Fruit fly (Drosophila melanogaster) whole organism, embryonic: ENCODE data around the gene Ptp69D.

ENCODE experiments used
- Abd-B ChIP-seq: fragments of 200-800 bp; sonication (Bioruptor generic); optimal IDR thresholded peaks from 2 replicates; lab custom pipeline; 2018; ENCODE audit warnings: missing biosample characterization, mild to moderate bottlenecking, missing genetic modification characterization, moderate library complexity
- B-H1 ChIP-seq: fragments of 200-800 bp; sonication (Bioruptor generic); IDR thresholded peaks from 3 replicates; pipeline ENCODE4 v1.3.6; 2022; ENCODE audit warnings: missing biosample characterization, missing genetic modification characterization
- Bgb ChIP-seq: fragments of 200-800 bp; sonication (Bioruptor generic); IDR thresholded peaks from 2 replicates; pipeline ENCODE4 v1.3.6; 2022; ENCODE audit warnings: missing biosample characterization, missing genetic modification characterization; ENCODE audit not compliant: partially characterized antibody
- CG1024 ChIP-seq: fragments of 200-800 bp; sonication (Bioruptor generic); IDR thresholded peaks from 2 replicates; pipeline ENCODE4 v1.3.6; 2022; ENCODE audit warnings: missing biosample characterization, missing genetic modification characterization
- CG10267 ChIP-seq: fragments of 200-800 bp; sonication (Bioruptor generic); optimal IDR thresholded peaks from 2 replicates; lab custom pipeline; 2018; ENCODE audit warnings: missing biosample characterization, mild to moderate bottlenecking, missing genetic modification characterization, moderate library complexity
- CG10654 ChIP-seq: fragments of 200-800 bp; sonication (Bioruptor generic); optimal IDR thresholded peaks from 2 replicates; lab custom pipeline; 2016; ENCODE audit warnings: missing biosample characterization, missing genetic modification characterization
- CG10979 ChIP-seq: fragments of 200-800 bp; sonication (Bioruptor generic); optimal IDR thresholded peaks from 2 replicates; lab custom pipeline; 2018; ENCODE audit warnings: missing biosample characterization, mild to moderate bottlenecking, missing genetic modification characterization, moderate library complexity
- CG11247 ChIP-seq: fragments of 200-800 bp; sonication (Bioruptor generic); IDR thresholded peaks from 2 replicates; pipeline ENCODE4 v1.3.6; 2022; ENCODE audit warnings: missing biosample characterization, missing genetic modification characterization
- CG1233 ChIP-seq: fragments of 200-800 bp; sonication (Bioruptor generic); optimal IDR thresholded peaks from 4 replicates; lab custom pipeline; 2018; ENCODE audit warnings: missing biosample characterization, mild to moderate bottlenecking, missing genetic modification characterization
- CG13296 ChIP-seq: fragments of 200-800 bp; sonication (Bioruptor generic); optimal IDR thresholded peaks from 3 replicates; lab custom pipeline; 2018; ENCODE audit warnings: missing biosample characterization, mild to moderate bottlenecking, missing genetic modification characterization
- CG13624 ChIP-seq: fragments of 200-800 bp; sonication (Bioruptor generic); optimal IDR thresholded peaks from 2 replicates; lab custom pipeline; 2016; ENCODE audit warnings: missing biosample characterization, missing genetic modification characterization
- CG14860 ChIP-seq: fragments of 200-800 bp; sonication (Bioruptor generic); IDR thresholded peaks from 3 replicates; pipeline ENCODE4 v1.3.6; 2022; ENCODE audit warnings: missing biosample characterization, missing genetic modification characterization; ENCODE audit not compliant: partially characterized antibody
- CG17359 ChIP-seq: fragments of 200-800 bp; sonication (Bioruptor generic); optimal IDR thresholded peaks from 3 replicates; lab custom pipeline; 2018; ENCODE audit warnings: missing biosample characterization, mild to moderate bottlenecking, missing genetic modification characterization, moderate library complexity
- CG18599 ChIP-seq: fragments of 200-800 bp; sonication (Bioruptor generic); optimal IDR thresholded peaks from 3 replicates; lab custom pipeline; 2017; ENCODE audit warnings: missing biosample characterization, missing genetic modification characterization, mild to moderate bottlenecking, moderate library complexity, missing genetic modification reagents
- CG2129 ChIP-seq: fragments of 200-800 bp; sonication (Bioruptor generic); IDR thresholded peaks from 2 replicates; pipeline ENCODE4 v1.3.6; 2022; ENCODE audit warnings: missing biosample characterization, missing genetic modification characterization; ENCODE audit not compliant: partially characterized antibody
- CG2202 ChIP-seq: fragments of 200-800 bp; sonication (Bioruptor generic); optimal IDR thresholded peaks from 2 replicates; lab custom pipeline; 2018; ENCODE audit warnings: missing biosample characterization, mild to moderate bottlenecking, missing genetic modification characterization
- CG31388 ChIP-seq: fragments of 200-800 bp; sonication (Bioruptor generic); optimal IDR thresholded peaks from 2 replicates; lab custom pipeline; 2016; ENCODE audit warnings: missing biosample characterization, missing genetic modification characterization
- CG33557 ChIP-seq: fragments of 200-800 bp; sonication (Bioruptor generic); optimal IDR thresholded peaks from 2 replicates; lab custom pipeline; 2019; ENCODE audit warnings: missing biosample characterization, mild to moderate bottlenecking, missing genetic modification characterization, moderate library complexity
- CG34224 ChIP-seq: fragments of 200-800 bp; sonication (Bioruptor generic); IDR thresholded peaks from 3 replicates; pipeline ENCODE4 v1.3.6; 2022; ENCODE audit warnings: missing biosample characterization, missing genetic modification characterization; ENCODE audit not compliant: partially characterized antibody
- CG3995 ChIP-seq: fragments of 200-800 bp; sonication (Bioruptor generic); optimal IDR thresholded peaks from 3 replicates; lab custom pipeline; 2016; ENCODE audit warnings: missing biosample characterization, missing genetic modification characterization
- CG42726 ChIP-seq: fragments of 200-800 bp; sonication (Bioruptor generic); IDR thresholded peaks from 2 replicates; pipeline ENCODE4 v1.3.6; 2022; ENCODE audit warnings: missing biosample characterization, missing genetic modification characterization; ENCODE audit not compliant: partially characterized antibody
- CG4707 ChIP-seq: fragments of 200-800 bp; sonication (Bioruptor generic); optimal IDR thresholded peaks from 2 replicates; lab custom pipeline; 2018; ENCODE audit warnings: missing biosample characterization, mild to moderate bottlenecking, missing genetic modification characterization, moderate library complexity
- CG5245 ChIP-seq: fragments of 200-800 bp; sonication (Bioruptor generic); optimal IDR thresholded peaks from 3 replicates; lab custom pipeline; 2016; ENCODE audit warnings: missing biosample characterization, missing genetic modification characterization
- CG6689 ChIP-seq: fragments of 200-800 bp; sonication (Bioruptor generic); IDR thresholded peaks from 2 replicates; pipeline ENCODE4 v1.3.6; 2022; ENCODE audit warnings: missing biosample characterization, missing genetic modification characterization
- CG6765 ChIP-seq: fragments of 200-800 bp; sonication (Bioruptor generic); optimal IDR thresholded peaks from 3 replicates; lab custom pipeline; 2017; ENCODE audit warnings: missing biosample characterization, mild to moderate bottlenecking, missing genetic modification characterization
- CG7357 ChIP-seq: fragments of 200-800 bp; sonication (Bioruptor generic); IDR thresholded peaks from 3 replicates; pipeline ENCODE4 v1.3.6; 2022; ENCODE audit warnings: missing biosample characterization, missing genetic modification characterization
- CG7556 ChIP-seq: fragments of 200-800 bp; sonication (Bioruptor generic); optimal IDR thresholded peaks from 2 replicates; lab custom pipeline; 2017; ENCODE audit warnings: missing biosample characterization, mild to moderate bottlenecking, missing genetic modification characterization
- CG9932 ChIP-seq: fragments of 200-800 bp; sonication (Bioruptor generic); IDR thresholded peaks from 2 replicates; pipeline ENCODE4 v1.3.6; 2022; ENCODE audit warnings: missing biosample characterization, missing genetic modification characterization
- Dll ChIP-seq: fragments of 200-800 bp; sonication (Bioruptor generic); IDR thresholded peaks from 4 replicates; pipeline ENCODE4 v1.3.6; 2022; ENCODE audit warnings: missing biosample characterization, missing genetic modification characterization; ENCODE audit not compliant: partially characterized antibody
- Doc3 ChIP-seq: fragments of 200-800 bp; sonication (Bioruptor generic); IDR thresholded peaks from 3 replicates; pipeline ENCODE4 v1.3.6; 2022; ENCODE audit warnings: missing biosample characterization, missing genetic modification characterization; ENCODE audit not compliant: partially characterized antibody
- HLH4C ChIP-seq: fragments of 200-800 bp; sonication (Bioruptor generic); IDR thresholded peaks from 3 replicates; pipeline ENCODE4 v1.3.6; 2022; ENCODE audit warnings: missing biosample characterization, missing genetic modification characterization; ENCODE audit not compliant: partially characterized antibody
- Meics ChIP-seq: fragments of 200-800 bp; sonication (Bioruptor generic); optimal IDR thresholded peaks from 2 replicates; lab custom pipeline; 2017; ENCODE audit warnings: missing biosample characterization, mild to moderate bottlenecking, missing genetic modification characterization
- Mes4 ChIP-seq: fragments of 200-800 bp; sonication (Bioruptor generic); optimal IDR thresholded peaks from 2 replicates; lab custom pipeline; 2016; ENCODE audit warnings: missing biosample characterization, missing genetic modification characterization
- Opbp ChIP-seq: fragments of 200-800 bp; sonication (Bioruptor generic); IDR thresholded peaks from 3 replicates; pipeline ENCODE4 v1.3.6; 2022; ENCODE audit warnings: missing biosample characterization, missing genetic modification characterization; ENCODE audit not compliant: partially characterized antibody
- Scr ChIP-seq: fragments of 200-800 bp; sonication (Bioruptor generic); IDR thresholded peaks from 2 replicates; pipeline ENCODE4 v1.3.6; 2022; ENCODE audit warnings: missing biosample characterization, missing genetic modification characterization; ENCODE audit not compliant: partially characterized antibody
- Spps ChIP-seq: fragments of 200-800 bp; sonication (Bioruptor generic); optimal IDR thresholded peaks from 2 replicates; lab custom pipeline; 2018; ENCODE audit warnings: missing biosample characterization, mild to moderate bottlenecking, missing genetic modification characterization
- Trl ChIP-seq, 3 experiments: fragments of >200 bp in 2 of 3; fragments of 200-800 bp in 1 of 3; sonication (Bioruptor generic) in 1 of 3; optimal IDR thresholded peaks; 2 replicates in 1 of 3; 3 replicates in 2 of 3; lab custom pipeline; 2016 to 2017; ENCODE audit warnings: missing biosample characterization in 1 of 3, missing genetic modification characterization in 1 of 3
- chinmo ChIP-seq: fragments of 200-800 bp; sonication (Bioruptor generic); IDR thresholded peaks from 4 replicates; pipeline ENCODE4 v1.3.6; 2022; ENCODE audit warnings: missing biosample characterization, missing genetic modification characterization; ENCODE audit not compliant: partially characterized antibody
- da ChIP-seq: fragments of 200-800 bp; sonication (Bioruptor generic); optimal IDR thresholded peaks from 2 replicates; lab custom pipeline; 2016; ENCODE audit warnings: missing biosample characterization, missing genetic modification characterization
- dmrt11E ChIP-seq: fragments of 200-800 bp; sonication (Bioruptor generic); optimal IDR thresholded peaks from 3 replicates; lab custom pipeline; 2018; ENCODE audit warnings: missing biosample characterization, mild to moderate bottlenecking, missing genetic modification characterization, moderate library complexity
- gce ChIP-seq: fragments of 200-800 bp; sonication (Bioruptor generic); IDR thresholded peaks from 3 replicates; pipeline ENCODE4 v1.3.6; 2022; ENCODE audit warnings: missing biosample characterization, missing genetic modification characterization
- gfzf ChIP-seq: fragments of 200-800 bp; sonication (Bioruptor generic); optimal IDR thresholded peaks from 2 replicates; lab custom pipeline; 2016; ENCODE audit warnings: missing biosample characterization, mild to moderate bottlenecking, missing genetic modification characterization, moderate library complexity
- gro ChIP-seq: fragments of 200-800 bp; sonication (Bioruptor generic); optimal IDR thresholded peaks from 2 replicates; lab custom pipeline; 2016; ENCODE audit warnings: missing biosample characterization, missing genetic modification characterization
- inv ChIP-seq: fragments of 200-800 bp; sonication (Bioruptor generic); IDR thresholded peaks from 2 replicates; pipeline ENCODE4 v1.3.6; 2022; ENCODE audit warnings: missing biosample characterization, missing genetic modification characterization; ENCODE audit not compliant: partially characterized antibody
- knrl ChIP-seq: fragments of 200-800 bp; sonication (Bioruptor generic); IDR thresholded peaks from 3 replicates; pipeline ENCODE4 v1.3.6; 2022; ENCODE audit warnings: missing biosample characterization, missing genetic modification characterization; ENCODE audit not compliant: partially characterized antibody
- nerfin-2 ChIP-seq: fragments of 200-800 bp; sonication (Bioruptor generic); IDR thresholded peaks from 2 replicates; pipeline ENCODE4 v1.3.6; 2022; ENCODE audit warnings: missing biosample characterization, missing genetic modification characterization; ENCODE audit not compliant: partially characterized antibody
- sug ChIP-seq: fragments of 200-800 bp; optimal IDR thresholded peaks from 2 replicates; lab custom pipeline; 2019; ENCODE audit warnings: missing biosample characterization, mild to moderate bottlenecking, missing genetic modification characterization, moderate library complexity
- tx ChIP-seq: fragments of 200-800 bp; sonication (Bioruptor generic); optimal IDR thresholded peaks from 2 replicates; lab custom pipeline; 2016; ENCODE audit warnings: missing biosample characterization, missing genetic modification characterization
- yki ChIP-seq: fragments of >200 bp; optimal IDR thresholded peaks from 3 replicates; lab custom pipeline; 2018

Ptp69D gene

dm6 chr3L:12732742-12733141 is 2.0 kb upstream of the Ptp69D start (continued):
- TF ChIP-seq CG1024 (GFP tag; lab: Robert Waterston, UW), result no peak
- TF ChIP-seq CG18599 (GFP tag; lab: Kevin White, UChicago), result no peak
- peak; percentile 66; the same call in 1 of the 4 replicates for TF ChIP-seq chinmo
- no peak for TF ChIP-seq CG6689 (GFP tag; lab: Robert Waterston, UW)
- no peak for TF ChIP-seq CG9932 (GFP tag; lab: Robert Waterston, UW)
- peak; percentile 68; the same call in 3 of the 4 replicates for TF ChIP-seq Dll (GFP tag; lab: Robert Waterston, UW)
- no peak for TF ChIP-seq dmrt11E (tag; lab: Kevin White, UChicago)
- peak; percentile 4 for TF ChIP-seq CG10267 (tag; lab: Kevin White, UChicago)
- no peak for TF ChIP-seq Abd-B (GFP tag; lab: Kevin White, UChicago)
- 0 out of 2 replicates have a peak, but pooled peaks have one; percentile 40 for TF ChIP-seq CG42726
- no peak for TF ChIP-seq Trl (optimal IDR thresholded peaks at IDR 0.05; lab: Kevin White, UChicago)
- TF ChIP-seq Trl (GFP tag; optimal IDR thresholded peaks at IDR 0.05; lab: Kevin White, UChicago), result no peak
- no peak for TF ChIP-seq tx (GFP tag; lab: Kevin White, UChicago)
- TF ChIP-seq Meics (GFP tag; lab: Kevin White, UChicago), result no peak
- TF ChIP-seq Spps (tag; lab: Kevin White, UChicago), result no peak
- TF ChIP-seq CG7556 (GFP tag; lab: Kevin White, UChicago), result no peak
- no peak for TF ChIP-seq CG4707 (GFP tag; lab: Kevin White, UChicago)
- no peak for TF ChIP-seq CG10654 (GFP tag; lab: Kevin White, UChicago)
- no peak for TF ChIP-seq CG11247
- peak; percentile 67; the same call in 2 of the 3 replicates for TF ChIP-seq HLH4C
- no peak for TF ChIP-seq CG7357 (GFP tag; lab: Robert Waterston, UW)
- TF ChIP-seq Bgb (GFP tag; lab: Robert Waterston, UW), result peak; percentile 68
- TF ChIP-seq CG5245 (GFP tag; lab: Kevin White, UChicago), result no peak
- peak; percentile 76 for TF ChIP-seq CG34224 (GFP tag; lab: Robert Waterston, UW)
- no peak for TF ChIP-seq CG2129
- no peak for TF ChIP-seq CG13296 (GFP tag; lab: Kevin White, UChicago)
- TF ChIP-seq sug (tag; lab: Kevin White, UChicago), result no peak
- no peak for TF ChIP-seq CG6765 (GFP tag; lab: Kevin White, UChicago)
- no peak for TF ChIP-seq CG13624
- TF ChIP-seq inv, result peak; percentile 47; the same call in 1 of the 2 replicates
- peak; percentile 38; the same call in 1 of the 3 replicates for TF ChIP-seq CG14860 (GFP tag; lab: Robert Waterston, UW)
- TF ChIP-seq knrl (GFP tag; lab: Robert Waterston, UW), result peak; percentile 64
- TF ChIP-seq Mes4 (GFP tag; lab: Kevin White, UChicago), result no peak
- no peak for TF ChIP-seq CG2202 (tag; lab: Kevin White, UChicago)
- TF ChIP-seq Opbp (GFP tag; lab: Robert Waterston, UW), result peak; percentile 73; the same call in 1 of the 3 replicates
- TF ChIP-seq Doc3 (GFP tag; lab: Robert Waterston, UW), result peak; percentile 48; the same call in 2 of the 3 replicates
- TF ChIP-seq CG1233 (GFP tag; lab: Kevin White, UChicago), result no peak
- TF ChIP-seq gce (GFP tag; lab: Robert Waterston, UW), result no peak
- TF ChIP-seq B-H1 (GFP tag; lab: Robert Waterston, UW), result no peak
- TF ChIP-seq CG10979 (tag; lab: Kevin White, UChicago), result no peak
- peak; percentile 55; the same call in 1 of the 2 replicates for TF ChIP-seq nerfin-2 (GFP tag; lab: Robert Waterston, UW)
- no peak for TF ChIP-seq CG17359
- no peak for TF ChIP-seq CG31388
- no peak for TF ChIP-seq da (GFP tag; lab: Kevin White, UChicago)
- TF ChIP-seq Scr (GFP tag; lab: Robert Waterston, UW), result peak; percentile 60
- TF ChIP-seq CG3995, result no peak
- TF ChIP-seq CG33557, result no peak
- peak; percentile 10 for TF ChIP-seq gfzf (GFP tag; lab: Kevin White, UChicago)
- TF ChIP-seq yki (lab: Kevin White, UChicago), result no peak
- no peak for TF ChIP-seq gro (GFP tag; lab: Kevin White, UChicago)
